Worm (Caenorhabditis elegans) whole organism, L4 larva: Measurements from ENCODE around the gene srw-71.

Experiments used
- D1046.2 ChIP-seq: fragments of 200-800 bp; sonication (Bioruptor generic); IDR thresholded peaks from 2 replicates; pipeline ENCODE4 v1.3.6; 2022; ENCODE audit warnings: missing genetic modification characterization, missing compliant biosample characterization
- F10B5.3 ChIP-seq: sonication (generic microtip); optimal IDR thresholded peaks from 2 replicates; lab custom pipeline; 2016; ENCODE audit warnings: mild to moderate bottlenecking, missing genetic modification characterization, missing compliant biosample characterization
- F37D6.2 ChIP-seq: sonication (generic microtip); optimal IDR thresholded peaks from 2 replicates; lab custom pipeline; 2016; ENCODE audit warnings: mild to moderate bottlenecking, missing genetic modification characterization, missing compliant biosample characterization
- F49E8.2 ChIP-seq: sonication (generic microtip); optimal IDR thresholded peaks from 2 replicates; lab custom pipeline; 2016; ENCODE audit warnings: missing compliant biosample characterization, mild to moderate bottlenecking, missing genetic modification characterization, borderline replicate concordance
- Y48G9A.11 ChIP-seq: fragments of 200-800 bp; sonication (Bioruptor generic); IDR thresholded peaks from 2 replicates; pipeline ENCODE4 v1.3.6; 2022; ENCODE audit warnings: missing genetic modification reagents, missing genetic modification characterization, missing compliant biosample characterization
- Y75B8A.6 ChIP-seq: fragments of 200-800 bp; sonication (Bioruptor generic); IDR thresholded peaks from 2 replicates; pipeline ENCODE4 v1.3.6; 2022; ENCODE audit warnings: missing genetic modification reagents, missing genetic modification characterization, missing compliant biosample characterization
- aly-2 ChIP-seq: sonication (generic microtip); optimal IDR thresholded peaks from 2 replicates; lab custom pipeline; 2018; ENCODE audit warnings: missing biosample characterization, missing genetic modification characterization
- ama-1 ChIP-seq: fragments of 150-350 bp; optimal IDR thresholded peaks from 2 replicates; lab custom pipeline; 2014; ENCODE audit warnings: inconsistent platforms, mixed read lengths
- ceh-32 ChIP-seq: sonication (generic microtip); optimal IDR thresholded peaks from 2 replicates; lab custom pipeline; 2016; ENCODE audit warnings: mild to moderate bottlenecking, missing genetic modification characterization, missing compliant biosample characterization; ENCODE audit not compliant: poor library complexity
- ceh-62 ChIP-seq: sonication (generic microtip); optimal IDR thresholded peaks from 2 replicates; lab custom pipeline; 2017; ENCODE audit warnings: missing biosample characterization, missing genetic modification characterization
- ces-1 ChIP-seq: fragments of 150-350 bp; sonication (generic microtip); optimal IDR thresholded peaks from 4 replicates; lab custom pipeline; 2014; ENCODE audit warnings: missing biosample characterization, missing genetic modification reagents, missing genetic modification characterization
- cey-2 ChIP-seq: sonication (generic microtip); optimal IDR thresholded peaks from 3 replicates; lab custom pipeline; 2017; ENCODE audit warnings: missing genetic modification characterization, mild to moderate bottlenecking, missing compliant biosample characterization, antibody characterized with exemption, borderline replicate concordance; ENCODE audit not compliant: insufficient read depth
- ctbp-1 ChIP-seq: fragments of 200-800 bp; sonication (Bioruptor generic); IDR thresholded peaks from 2 replicates; pipeline ENCODE4 v1.3.6; 2022; ENCODE audit warnings: missing genetic modification reagents, missing genetic modification characterization, missing compliant biosample characterization
- daf-12 ChIP-seq: fragments of 150-350 bp; optimal IDR thresholded peaks from 2 replicates; lab custom pipeline; 2014; ENCODE audit warnings: missing biosample characterization, missing genetic modification reagents, missing genetic modification characterization
- daf-8 ChIP-seq: fragments of 200-800 bp; sonication (Bioruptor generic); IDR thresholded peaks from 2 replicates; pipeline ENCODE4 v1.3.6; 2022; ENCODE audit warnings: missing genetic modification characterization, missing compliant biosample characterization
- dmd-9 ChIP-seq: fragments of 200-800 bp; sonication (Bioruptor generic); IDR thresholded peaks from 2 replicates; pipeline ENCODE4 v1.3.6; 2022; ENCODE audit warnings: missing genetic modification reagents, missing genetic modification characterization, missing compliant biosample characterization
- duxl-1 ChIP-seq: sonication (generic microtip); optimal IDR thresholded peaks from 2 replicates; lab custom pipeline; 2016; ENCODE audit warnings: mild to moderate bottlenecking, missing genetic modification characterization, moderate library complexity, missing compliant biosample characterization; ENCODE audit not compliant: poor library complexity
- dve-1 ChIP-seq: sonication (generic microtip); optimal IDR thresholded peaks from 2 replicates; lab custom pipeline; 2017; ENCODE audit warnings: antibody characterized with exemption, mild to moderate bottlenecking, missing genetic modification characterization, missing compliant biosample characterization; ENCODE audit not compliant: insufficient read depth
- egl-27 ChIP-seq: sonication (generic microtip); optimal IDR thresholded peaks from 3 replicates; lab custom pipeline; 2017; ENCODE audit warnings: missing biosample characterization, missing genetic modification reagents, missing genetic modification characterization
- hif-1 ChIP-seq, 2 experiments: sonication (generic microtip); optimal IDR thresholded peaks; 2 replicates each; lab custom pipeline; 2016 to 2017; ENCODE audit warnings: missing compliant biosample characterization in 2 of 2, missing genetic modification characterization in 2 of 2, missing genetic modification reagents in 2 of 2, missing genotype in 2 of 2, mild to moderate bottlenecking in 1 of 2
- hlh-11 ChIP-seq: fragments of 200-800 bp; sonication (Bioruptor generic); optimal IDR thresholded peaks from 2 replicates; lab custom pipeline; 2018; ENCODE audit warnings: mild to moderate bottlenecking, missing genetic modification characterization, missing compliant biosample characterization
- hlh-30 ChIP-seq: sonication (generic microtip); optimal IDR thresholded peaks from 2 replicates; lab custom pipeline; 2017; ENCODE audit warnings: antibody characterized with exemption, mild to moderate bottlenecking, missing genetic modification characterization, missing compliant biosample characterization; ENCODE audit not compliant: insufficient read depth
- jun-1 ChIP-seq: fragments of 150-350 bp; optimal IDR thresholded peaks from 2 replicates; lab custom pipeline; 2014; ENCODE audit warnings: missing biosample characterization, missing genetic modification reagents, missing genetic modification characterization
- lin-1 ChIP-seq: fragments of 200-800 bp; sonication (Bioruptor generic); IDR thresholded peaks from 2 replicates; pipeline ENCODE4 v1.3.6; 2022; ENCODE audit warnings: missing genetic modification reagents, missing genetic modification characterization, missing compliant biosample characterization
- lin-15B ChIP-seq: fragments of 150-350 bp; sonication (generic microtip); optimal IDR thresholded peaks from 3 replicates; lab custom pipeline; 2014; ENCODE audit warnings: missing biosample characterization, missing genetic modification characterization
- lin-38 ChIP-seq: fragments of 200-800 bp; sonication (Bioruptor generic); IDR thresholded peaks from 2 replicates; pipeline ENCODE4 v1.3.6; 2022; ENCODE audit warnings: missing genetic modification reagents, missing genetic modification characterization, missing compliant biosample characterization
- lin-39 ChIP-seq: fragments of 150-350 bp; optimal IDR thresholded peaks from 2 replicates; lab custom pipeline; 2014; ENCODE audit warnings: missing biosample characterization, missing genetic modification reagents, missing genetic modification characterization
- lir-3 ChIP-seq: sonication (generic microtip); optimal IDR thresholded peaks from 2 replicates; lab custom pipeline; 2016; ENCODE audit warnings: mild to moderate bottlenecking, missing genetic modification characterization, missing compliant biosample characterization
- lsy-2 ChIP-seq, 2 experiments: fragments of 150-350 bp in 1 of 2; sonication (generic microtip) in 1 of 2; optimal IDR thresholded peaks; 2 replicates each; lab custom pipeline; 2014 to 2017; ENCODE audit warnings: missing biosample characterization in 2 of 2, missing genetic modification characterization in 2 of 2
- madf-5 ChIP-seq, 2 experiments: fragments of 200-800 bp; sonication (Bioruptor generic); IDR thresholded peaks; 2 replicates each; pipeline ENCODE4 v1.3.6; 2022; ENCODE audit warnings: missing compliant biosample characterization in 2 of 2, missing genetic modification characterization in 2 of 2
- madf-9 ChIP-seq: fragments of 200-800 bp; sonication (Bioruptor generic); conservative IDR thresholded peaks from 2 replicates; pipeline ENCODE4 v1.3.6; 2022; ENCODE audit warnings: missing genetic modification reagents, missing genetic modification characterization, missing compliant biosample characterization
- mxl-3 ChIP-seq: fragments of 200-800 bp; sonication (Bioruptor generic); optimal IDR thresholded peaks from 2 replicates; lab custom pipeline; 2018; ENCODE audit warnings: mild to moderate bottlenecking, missing genetic modification characterization, missing compliant biosample characterization
- nhr-10 ChIP-seq: fragments of 150-350 bp; optimal IDR thresholded peaks from 2 replicates; lab custom pipeline; 2014; ENCODE audit warnings: missing biosample characterization, missing genetic modification characterization
- nhr-237 ChIP-seq: sonication (generic microtip); optimal IDR thresholded peaks from 2 replicates; lab custom pipeline; 2017; ENCODE audit warnings: missing biosample characterization, missing genetic modification characterization
- nhr-25 ChIP-seq: sonication (generic microtip); optimal IDR thresholded peaks from 2 replicates; lab custom pipeline; 2017; ENCODE audit warnings: missing genetic modification characterization, mild to moderate bottlenecking, missing compliant biosample characterization, antibody characterized with exemption, moderate library complexity, borderline replicate concordance; ENCODE audit not compliant: insufficient read depth
- nhr-28 ChIP-seq: fragments of 150-350 bp; optimal IDR thresholded peaks from 2 replicates; lab custom pipeline; 2014; ENCODE audit warnings: missing biosample characterization, missing genetic modification characterization
- nhr-41 ChIP-seq: fragments of 200-800 bp; sonication (Bioruptor generic); IDR thresholded peaks from 2 replicates; pipeline ENCODE4 v1.3.6; 2022; ENCODE audit warnings: missing genetic modification reagents, missing genetic modification characterization, missing compliant biosample characterization
- nhr-48 ChIP-seq: sonication (generic microtip); optimal IDR thresholded peaks from 2 replicates; lab custom pipeline; 2016; ENCODE audit warnings: mild to moderate bottlenecking, missing genetic modification characterization, missing compliant biosample characterization
- nhr-77 ChIP-seq: fragments of 150-350 bp; optimal IDR thresholded peaks from 2 replicates; lab custom pipeline; 2014; ENCODE audit warnings: missing biosample characterization, missing genetic modification characterization
- rbr-2 ChIP-seq: sonication (generic microtip); optimal IDR thresholded peaks from 2 replicates; lab custom pipeline; 2016; ENCODE audit warnings: missing genotype, missing genetic modification characterization, missing compliant biosample characterization
- skn-1 ChIP-seq: fragments of 150-350 bp; optimal IDR thresholded peaks from 2 replicates; lab custom pipeline; 2014; ENCODE audit warnings: missing biosample characterization, missing genetic modification characterization
- snpc-4 ChIP-seq: fragments of 150-350 bp; optimal IDR thresholded peaks from 2 replicates; lab custom pipeline; 2014; ENCODE audit warnings: missing biosample characterization, missing genetic modification characterization
- spr-3 ChIP-seq: fragments of 200-800 bp; sonication (Bioruptor generic); optimal IDR thresholded peaks from 2 replicates; lab custom pipeline; 2018; ENCODE audit warnings: mild to moderate bottlenecking, missing genetic modification characterization, missing compliant biosample characterization
- unc-130 ChIP-seq: sonication (generic microtip); optimal IDR thresholded peaks from 2 replicates; lab custom pipeline; 2016; ENCODE audit warnings: missing genetic modification reagents, missing genetic modification characterization, missing compliant biosample characterization
- unc-39 ChIP-seq: sonication (generic microtip); optimal IDR thresholded peaks from 2 replicates; lab custom pipeline; 2017; ENCODE audit warnings: missing biosample characterization, missing genetic modification characterization
- unc-62 ChIP-seq, 3 experiments: fragments of 150-350 bp in 1 of 3; sonication (generic microtip); optimal IDR thresholded peaks in 2 of 3; peaks in 1 of 3; 1 replicate in 1 of 3; 2 replicates in 2 of 3; lab custom pipeline; 2014 to 2017; ENCODE audit warnings: missing biosample characterization in 3 of 3, missing genetic modification characterization in 3 of 3, missing genetic modification reagents in 3 of 3, missing genotype in 1 of 3
- vab-7 ChIP-seq: fragments of 200-800 bp; sonication (Bioruptor generic); IDR thresholded peaks from 2 replicates; pipeline ENCODE4 v1.3.6; 2022; ENCODE audit warnings: missing genetic modification reagents, missing genetic modification characterization, missing compliant biosample characterization
- zag-1 ChIP-seq: fragments of 150-350 bp; optimal IDR thresholded peaks from 2 replicates; lab custom pipeline; 2014; ENCODE audit warnings: missing biosample characterization, missing genetic modification characterization
- ztf-11 ChIP-seq: fragments of 150-350 bp; optimal IDR thresholded peaks from 2 replicates; lab custom pipeline; 2014; ENCODE audit warnings: missing biosample characterization, missing genetic modification characterization

The srw-71 gene

ce11 chrV:7432441-7433146 lies 1.7 kb upstream of the srw-71 start (continued):
- no peak for TF ChIP-seq F49E8.2 (tag; lab: Kevin White, UChicago)
- 0 out of 2 replicates have a peak, but pooled peaks have one; percentile 27 for TF ChIP-seq Y75B8A.6 (GFP tag; lab: Robert Waterston, UW)
- TF ChIP-seq skn-1 (tag; lab: Kevin White, UChicago) = no peak
- TF ChIP-seq cey-2 (tag; lab: Kevin White, UChicago) = no peak
- TF ChIP-seq nhr-41 (GFP tag; lab: Robert Waterston, UW) = no peak; the same call in none of the 2 replicates
- TF ChIP-seq nhr-237 (tag; lab: Kevin White, UChicago) = no peak
- peak in 1 of 2 experiments; percentile 7 for TF ChIP-seq lsy-2 (tag; optimal IDR thresholded peaks at IDR 0.05; lab: Kevin White, UChicago)
- TF ChIP-seq ama-1 (lab: Kevin White, UChicago) = peak; percentile 73
- TF ChIP-seq daf-12 (tag; lab: Kevin White, UChicago) = no peak
- TF ChIP-seq nhr-77 (tag; lab: Kevin White, UChicago) = no peak
- TF ChIP-seq egl-27 (tag; lab: Kevin White, UChicago) = no peak
- TF ChIP-seq nhr-48 (tag; lab: Kevin White, UChicago) = peak; percentile 32
- TF ChIP-seq F10B5.3 (tag; lab: Kevin White, UChicago) = no peak
- TF ChIP-seq madf-9 (GFP tag; lab: Robert Waterston, UW) = no peak
- TF ChIP-seq rbr-2 (tag; lab: Kevin White, UChicago) = no peak
- TF ChIP-seq ztf-11 (tag; lab: Kevin White, UChicago) = no peak
- TF ChIP-seq madf-5 (GFP tag; IDR thresholded peaks at IDR 0.05; lab: Robert Waterston, UW) = peak; percentile 9 to 66; a peak in 1 of 4 replicates
- no peak for TF ChIP-seq lin-15B (tag; lab: Kevin White, UChicago)
- TF ChIP-seq ceh-32 (tag; lab: Kevin White, UChicago) = no peak
- TF ChIP-seq hlh-30 (tag; lab: Kevin White, UChicago) = no peak
- peak in 1 of 2 experiments; percentile 11 for TF ChIP-seq hif-1 (tag; optimal IDR thresholded peaks at IDR 0.05; lab: Kevin White, UChicago)
- TF ChIP-seq aly-2 (tag; lab: Kevin White, UChicago) = no peak
- no peak for TF ChIP-seq F37D6.2 (tag; lab: Kevin White, UChicago)
- no peak for TF ChIP-seq lin-39
- TF ChIP-seq lin-38 (GFP tag; lab: Robert Waterston, UW) = peak; percentile 47
- no peak for TF ChIP-seq ceh-62 (tag; lab: Kevin White, UChicago)
- TF ChIP-seq dve-1 (tag; lab: Kevin White, UChicago) = peak; percentile 69
- TF ChIP-seq mxl-3 (GFP tag; lab: Kevin White, UChicago) = no peak
- TF ChIP-seq jun-1 = no peak
- no peak for TF ChIP-seq unc-39 (tag; lab: Kevin White, UChicago)
- peak; percentile 63 for TF ChIP-seq hlh-11 (tag; lab: Kevin White, UChicago)
- TF ChIP-seq duxl-1 (tag; lab: Kevin White, UChicago) = peak; percentile 35
- TF ChIP-seq lin-1 (GFP tag; lab: Robert Waterston, UW) = peak; percentile 58; the same call in 1 of the 2 replicates
- TF ChIP-seq lir-3 (tag; lab: Kevin White, UChicago) = no peak
- no peak for TF ChIP-seq zag-1 (tag; lab: Kevin White, UChicago)
- no peak for TF ChIP-seq nhr-25 (tag; lab: Kevin White, UChicago)
- peak; percentile 38; the same call in 1 of the 2 replicates for TF ChIP-seq Y48G9A.11
- TF ChIP-seq dmd-9 (GFP tag; lab: Robert Waterston, UW) = no peak
- 0 out of 2 replicates have a peak, but pooled peaks have one; percentile 50 for TF ChIP-seq daf-8 (GFP tag; lab: Robert Waterston, UW)
- no peak for TF ChIP-seq D1046.2 (GFP tag; lab: Robert Waterston, UW)
- TF ChIP-seq nhr-28 (tag; lab: Kevin White, UChicago) = no peak
- TF ChIP-seq vab-7 (GFP tag; lab: Robert Waterston, UW) = no peak
- no peak for TF ChIP-seq nhr-10
- TF ChIP-seq ctbp-1 (GFP tag; lab: Robert Waterston, UW) = no peak
- TF ChIP-seq snpc-4 = no peak
- peak in 1 of 2 experiments; percentile 74 for TF ChIP-seq unc-62 (GFP tag; optimal IDR thresholded peaks at IDR 0.05 in 1 of 2; lab: Kevin White, UChicago)
- TF ChIP-seq unc-62 (tag; optimal IDR thresholded peaks at IDR 0.05; lab: Kevin White, UChicago) = no peak
- TF ChIP-seq ces-1 = no peak
- TF ChIP-seq spr-3 = peak; percentile 39
- no peak for TF ChIP-seq unc-130 (GFP tag; lab: Kevin White, UChicago)
